Worm (Caenorhabditis elegans) whole organism, dauer: ENCODE data around the gene Y54F10AM.11.
"Not testable (repeated sequence)": the region's sequence is repeated elsewhere in the genome, so short reads cannot be mapped to it uniquely, and the experiment has no call there.

ENCODE experiments used
- unc-62 ChIP-seq: sonication (generic microtip); optimal IDR thresholded peaks from 2 replicates; lab custom pipeline; 2017; ENCODE audit warnings: missing biosample characterization, missing genetic modification reagents, missing genetic modification characterization

Gene Y54F10AM.11

DNA sequence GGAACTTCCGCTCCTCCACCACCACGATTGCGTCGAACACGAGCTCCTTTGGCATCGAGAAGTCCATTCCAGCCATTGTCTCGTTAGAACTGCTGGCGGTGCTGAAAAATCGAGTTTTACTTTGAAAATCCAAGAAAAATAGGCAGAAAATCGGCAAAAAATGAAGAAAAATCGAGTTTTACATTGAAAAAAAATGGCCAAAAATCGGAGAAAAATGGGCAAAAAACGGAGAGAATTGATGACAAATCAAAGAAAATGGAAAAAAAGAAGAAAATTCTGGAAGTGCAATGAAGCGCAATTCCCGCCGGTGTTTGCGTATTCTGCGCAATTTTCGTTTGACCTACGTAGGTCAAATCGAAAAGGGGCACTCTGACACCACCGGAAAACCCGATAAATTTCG, at the start of gene Y54F10AM.11:
TSS of gene Y54F10AM.11 (minus strand) at position 101 of the 400 bp plus-strand sequence.
- not testable (repeated sequence) for TF ChIP-seq unc-62 (GFP tag; lab: Kevin White, UChicago)

DNA sequence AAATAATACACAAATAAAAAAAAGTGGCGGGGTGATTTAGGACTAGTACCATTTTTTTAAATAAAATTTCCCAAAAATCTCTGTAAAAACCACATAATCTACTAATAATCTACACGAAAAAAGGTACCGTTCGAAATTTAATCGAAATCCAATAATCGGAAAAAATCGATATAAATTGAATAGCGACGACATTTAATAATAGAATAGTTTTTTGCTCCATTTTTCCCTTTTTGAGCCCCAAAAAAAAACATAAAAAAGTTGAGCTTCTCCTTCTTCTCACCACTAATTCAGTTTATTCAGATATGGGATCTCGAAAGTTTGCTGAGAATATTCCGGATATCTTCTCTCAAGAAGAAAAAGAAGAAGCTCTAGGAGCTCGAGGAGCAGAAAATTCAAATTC, 43.9 kb upstream of the Y54F10AM.11 start, which contains the start of gene Y71H2B.5:
TSS of gene Y71H2B.5 (plus strand) at position 301 of the 400 bp plus-strand sequence.
- not testable (repeated sequence) for TF ChIP-seq unc-62 (GFP tag; lab: Kevin White, UChicago)

DNA sequence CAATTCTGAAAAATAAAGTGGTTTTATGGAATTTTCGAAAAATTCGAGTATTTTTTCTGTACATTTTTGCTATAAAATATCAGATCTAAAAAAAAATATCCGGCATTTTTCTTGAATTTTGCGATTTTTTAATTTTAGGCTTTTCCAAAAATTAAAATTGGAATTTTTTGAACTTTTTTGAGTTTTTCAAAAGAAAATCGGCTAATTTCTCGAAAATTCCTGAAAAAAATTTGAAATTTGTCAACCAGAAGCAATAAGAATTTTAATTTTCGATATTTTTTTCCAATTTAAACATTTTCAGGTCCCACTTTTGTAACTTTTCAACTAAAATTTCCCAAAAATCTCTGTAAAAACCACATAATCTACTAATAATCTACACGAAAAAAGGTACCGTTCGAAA, 39.9 kb upstream of the Y54F10AM.11 start, which contains the start of gene Y71H2B.11:
TSS of gene Y71H2B.11 (plus strand) at position 301 of the 400 bp plus-strand sequence.
- TF ChIP-seq unc-62 (GFP tag; lab: Kevin White, UChicago), result no peak

DNA sequence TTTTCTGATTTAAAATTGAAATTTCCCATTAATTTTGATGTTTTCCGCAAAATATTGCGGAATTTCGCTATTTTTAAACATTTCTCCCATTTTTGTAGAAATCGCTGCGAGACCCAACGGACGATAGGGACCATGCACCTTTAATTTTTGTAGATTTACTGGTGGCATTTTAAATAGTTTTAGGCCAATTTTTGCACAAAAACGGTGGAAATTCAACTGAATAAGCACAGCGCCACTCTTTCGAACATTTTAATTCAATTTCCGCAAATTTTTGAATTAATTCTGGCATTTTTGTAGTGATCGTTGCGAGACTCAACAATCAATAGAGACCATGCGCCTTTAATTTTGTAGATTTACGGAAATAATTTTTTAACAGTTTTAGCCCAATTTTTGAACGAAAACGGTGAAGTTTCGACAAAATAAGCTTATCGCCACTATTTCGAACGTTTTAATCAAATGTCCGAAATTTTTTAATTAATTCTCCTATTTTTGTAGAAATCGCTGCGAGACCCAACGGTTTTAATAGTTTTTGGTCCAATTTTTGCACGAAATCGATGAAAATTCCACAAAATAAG, 34.8 kb upstream of the Y54F10AM.11 start:
- no peak for TF ChIP-seq unc-62 (GFP tag; lab: Kevin White, UChicago)

DNA sequence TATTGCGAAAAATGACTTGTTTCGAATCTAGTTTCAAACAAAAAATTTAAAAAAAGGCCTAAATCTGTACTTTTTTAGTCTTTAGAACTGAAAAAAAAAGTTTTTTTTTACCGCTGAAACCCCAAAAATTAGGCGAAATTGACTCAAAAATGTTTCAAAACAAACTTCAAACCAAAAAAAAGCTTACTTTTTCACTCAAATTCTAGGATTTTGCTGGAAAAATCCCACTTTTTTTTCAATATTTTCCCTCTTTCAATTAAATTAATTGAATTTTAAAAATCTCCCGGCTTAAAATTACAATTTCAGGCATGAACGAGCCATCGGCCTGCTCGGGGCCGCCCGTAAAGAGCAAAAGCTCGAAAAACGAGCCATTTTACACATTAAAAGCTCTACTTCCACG, 34.0 kb upstream of the Y54F10AM.11 start, which contains the start of gene mdt-19:
TSS of gene mdt-19 (plus strand) at position 301 of the 400 bp plus-strand sequence.
- TF ChIP-seq unc-62 (GFP tag; lab: Kevin White, UChicago), result no peak

DNA sequence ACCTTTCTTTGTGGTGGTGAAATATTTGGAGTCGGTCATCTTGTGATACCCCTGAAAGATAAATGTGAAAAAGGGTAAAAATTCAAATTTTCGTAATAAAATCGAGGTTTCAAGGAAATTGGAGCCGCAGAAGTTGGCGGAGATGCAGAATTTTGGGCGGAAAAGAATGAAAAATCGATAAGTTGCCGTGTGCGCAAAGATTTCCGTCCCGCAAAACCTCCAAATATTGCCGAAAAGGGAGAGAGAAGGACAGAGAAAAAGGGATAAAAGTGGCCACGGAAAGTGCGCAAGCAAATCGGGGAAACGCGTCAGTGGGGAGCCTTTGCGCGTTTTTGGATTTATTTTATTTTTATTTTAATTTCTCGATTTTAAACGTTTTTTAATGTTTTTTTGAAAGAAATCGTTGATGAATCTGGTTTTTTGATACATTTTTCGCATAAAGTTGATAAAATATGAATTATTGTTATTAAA, 33.2 kb upstream of the Y54F10AM.11 start, which contains the start of gene apb-1:
TSS of gene apb-1 (minus strand) at position 51 of the 471 bp plus-strand sequence.
- no peak for TF ChIP-seq unc-62 (GFP tag; lab: Kevin White, UChicago)

DNA sequence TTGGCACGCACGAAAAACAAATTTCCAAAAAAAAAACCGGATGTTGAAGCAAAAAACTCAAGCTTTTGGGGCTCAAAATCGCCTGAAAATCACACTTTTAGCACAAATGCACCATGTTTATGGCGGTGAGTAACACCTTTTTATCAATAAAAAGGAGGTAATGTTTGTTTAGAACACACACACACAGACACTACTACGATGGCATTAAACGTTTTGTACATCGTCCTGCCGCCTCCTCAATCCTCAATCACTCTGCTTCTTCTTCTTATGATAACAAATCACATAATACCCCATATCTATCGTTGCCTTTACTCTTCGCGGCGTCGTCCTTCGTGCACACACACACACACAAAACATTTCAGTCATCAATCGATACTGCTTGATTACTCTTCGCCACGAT, 22.4 kb upstream of the Y54F10AM.11 start, which contains the start of gene gpa-17:
TSS of gene gpa-17 (plus strand) at position 363 of the 400 bp plus-strand sequence.
- TF ChIP-seq unc-62 (GFP tag; lab: Kevin White, UChicago), result no peak

DNA sequence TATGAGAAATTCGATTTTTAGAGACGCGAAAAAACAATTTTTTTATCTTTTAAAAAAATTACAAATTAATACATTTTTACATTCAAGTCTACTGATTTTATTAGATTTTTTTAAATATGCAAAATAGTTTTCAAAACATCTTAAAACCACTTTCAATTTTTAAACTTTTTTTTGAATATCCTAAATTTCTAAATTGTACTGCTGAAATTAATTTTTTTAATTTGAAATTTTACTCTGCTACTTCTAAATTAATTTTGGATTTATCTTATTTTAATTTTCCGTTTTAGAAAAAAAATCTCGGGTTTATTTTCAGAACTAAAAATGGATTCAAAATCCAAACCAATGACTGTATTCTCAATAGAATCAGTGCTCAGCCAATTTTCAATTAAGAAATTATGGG, 15.2 kb upstream of the Y54F10AM.11 start, which contains the start of gene Y71H2B.8:
TSS of gene Y71H2B.8 (plus strand) at position 301 of the 400 bp plus-strand sequence.
- TF ChIP-seq unc-62 (GFP tag; lab: Kevin White, UChicago), result no peak

DNA sequence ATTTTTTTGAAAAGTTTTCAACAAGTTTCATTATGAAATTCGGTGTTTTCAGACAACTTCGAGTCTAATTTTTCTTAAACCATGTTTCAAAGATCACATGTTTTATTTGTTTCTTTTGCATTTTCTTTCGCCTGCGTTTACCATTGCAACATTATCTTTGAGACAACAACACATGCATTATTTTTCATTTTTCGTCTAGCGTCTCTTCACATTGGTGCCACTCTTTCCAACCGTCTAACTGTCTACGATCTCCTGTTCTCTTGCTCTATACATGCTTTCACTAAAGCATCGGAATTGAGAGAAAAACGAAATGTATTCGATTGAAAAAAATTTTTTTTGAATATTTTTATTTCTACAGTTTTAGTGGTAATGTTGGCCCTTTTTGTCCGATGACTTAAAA, 14.8 kb upstream of the Y54F10AM.11 start:
- no peak for TF ChIP-seq unc-62 (GFP tag; lab: Kevin White, UChicago)

DNA sequence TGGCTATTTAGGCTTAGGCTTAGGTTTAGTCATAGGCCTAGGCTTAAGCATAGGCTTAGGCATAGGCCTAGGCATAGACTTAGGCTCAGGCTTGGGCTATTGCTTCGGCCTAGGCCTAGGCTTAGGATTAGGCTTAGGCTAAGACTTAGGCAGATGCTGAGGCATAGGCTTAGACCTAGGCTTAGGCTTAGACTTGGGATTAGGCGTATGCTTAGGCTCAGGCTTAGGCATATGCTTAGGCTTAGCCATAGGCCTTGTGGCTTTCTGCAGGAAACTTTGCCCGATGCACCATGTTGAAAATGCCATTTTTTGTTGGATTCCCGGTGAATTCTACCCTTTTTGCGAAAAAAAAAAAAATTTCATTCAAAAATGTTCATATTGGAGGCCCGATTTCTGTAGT, 14.2 kb upstream of the Y54F10AM.11 start:
- TF ChIP-seq unc-62 (GFP tag; lab: Kevin White, UChicago), result no peak

DNA sequence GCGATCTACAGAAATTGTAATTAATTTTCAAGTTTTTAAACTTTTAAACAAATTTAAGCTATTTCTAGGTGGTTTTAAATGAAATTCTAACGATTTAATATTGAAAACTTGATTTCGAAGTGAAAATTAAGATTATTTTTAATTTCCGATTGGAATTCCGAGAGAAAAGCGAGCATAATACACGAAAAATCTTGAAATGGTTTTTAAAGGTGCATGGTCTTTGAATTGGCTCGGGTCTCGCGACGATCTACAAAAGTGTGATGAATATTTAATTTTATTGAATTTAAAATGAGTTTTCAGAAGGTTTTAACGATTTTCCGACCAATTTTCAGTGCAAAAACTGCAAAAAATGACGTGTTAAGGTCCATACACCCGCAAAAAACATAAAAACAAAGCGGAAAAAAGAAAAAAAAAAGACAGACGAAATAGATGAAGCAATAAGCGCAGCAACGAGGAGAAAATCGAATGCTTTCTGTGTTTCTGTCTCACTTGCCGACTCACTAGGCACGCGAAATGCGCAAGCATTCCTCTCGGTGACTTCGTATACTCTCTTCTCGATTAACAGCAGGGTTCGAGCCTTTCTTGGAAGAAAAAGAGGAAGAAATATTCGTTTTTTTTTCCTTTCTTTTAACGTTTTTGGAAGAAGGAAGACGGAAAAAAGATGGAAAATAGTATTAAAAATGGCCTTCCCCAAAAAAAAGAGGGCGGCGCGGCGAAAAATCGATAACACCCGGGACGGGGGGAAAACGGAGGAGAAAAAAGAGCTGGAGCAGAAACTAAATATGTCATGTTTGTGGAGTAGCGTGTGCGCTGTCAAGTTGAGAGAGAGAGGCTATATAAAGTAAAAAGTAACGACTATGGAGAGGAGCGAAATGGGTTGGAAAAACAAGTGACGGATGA, 12.8 kb upstream of the Y54F10AM.11 start:
- TF ChIP-seq unc-62 (GFP tag; lab: Kevin White, UChicago), result no peak

DNA sequence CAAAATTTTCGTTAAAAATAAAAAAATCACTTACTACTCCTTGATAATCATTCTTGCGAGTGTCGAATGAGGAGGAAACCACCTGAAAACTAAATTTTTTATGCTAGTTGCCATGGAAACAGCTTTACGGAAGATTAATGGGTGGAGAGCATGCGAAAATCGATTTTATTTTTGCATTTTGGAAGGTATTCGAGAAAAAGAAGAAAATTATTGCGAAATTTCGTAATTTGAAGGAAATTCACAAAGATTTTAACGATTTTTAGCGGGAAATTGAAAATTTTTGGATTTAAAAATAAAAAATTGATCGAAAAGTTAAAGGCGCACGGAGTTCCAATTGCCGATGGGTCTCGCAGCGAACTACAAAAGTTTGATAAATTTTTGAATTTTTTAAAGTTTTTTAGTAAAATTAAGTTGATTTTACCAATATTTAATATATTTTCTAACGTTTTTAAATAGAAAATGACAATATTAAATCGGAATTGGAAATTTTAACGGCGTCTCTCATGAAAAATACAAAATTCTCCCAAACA, 11.9 kb upstream of the Y54F10AM.11 start, which contains the start of gene Y54F10AR.1:
TSS of gene Y54F10AR.1 (minus strand) at position 51 of the 530 bp plus-strand sequence.
- TF ChIP-seq unc-62 (GFP tag; lab: Kevin White, UChicago), result no peak

DNA sequence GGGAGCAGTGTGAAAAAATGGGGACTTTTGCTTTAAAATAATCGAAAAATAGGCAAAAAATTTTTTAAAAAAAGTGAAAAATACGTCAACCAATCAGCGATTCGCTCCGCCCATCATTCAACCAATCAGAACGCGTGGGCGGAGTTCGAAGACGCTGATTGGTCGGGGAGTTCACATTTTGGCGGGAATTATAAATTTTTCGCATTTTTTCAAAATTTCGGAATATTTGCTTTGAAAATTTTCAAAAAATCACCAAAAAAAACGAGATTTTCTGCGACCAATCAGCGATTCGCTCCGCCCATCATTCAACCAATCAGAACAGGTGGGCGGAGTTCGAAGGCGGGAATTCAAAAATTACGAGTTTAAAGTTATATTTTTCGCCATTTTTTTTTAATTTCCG, 8.6 kb upstream of the Y54F10AM.11 start:
- no peak for TF ChIP-seq unc-62 (GFP tag; lab: Kevin White, UChicago)

DNA sequence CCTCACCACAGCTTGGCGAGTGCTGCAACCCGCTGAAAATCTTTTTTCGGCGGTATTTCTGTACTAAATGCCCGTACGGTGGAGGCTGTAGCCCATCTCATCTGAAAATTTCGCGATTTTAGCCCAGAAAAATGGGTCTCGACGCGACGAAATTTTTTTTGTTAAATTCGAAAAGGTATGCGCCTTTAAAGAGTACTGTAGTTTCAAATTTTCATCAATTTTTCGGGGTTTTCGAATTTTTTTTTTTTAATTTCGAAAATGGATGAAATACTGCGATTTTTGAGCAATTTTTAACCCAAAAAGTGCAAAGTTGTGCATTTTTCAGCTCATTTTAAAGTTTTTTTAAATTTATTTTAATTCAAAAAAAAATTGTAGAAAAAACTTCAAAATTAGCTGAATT, 7.7 kb upstream of the Y54F10AM.11 start, which contains the start of gene Y54F10AR.2:
TSS of gene Y54F10AR.2 (minus strand) at position 101 of the 400 bp plus-strand sequence.
- TF ChIP-seq unc-62 (GFP tag; lab: Kevin White, UChicago), result no peak

DNA sequence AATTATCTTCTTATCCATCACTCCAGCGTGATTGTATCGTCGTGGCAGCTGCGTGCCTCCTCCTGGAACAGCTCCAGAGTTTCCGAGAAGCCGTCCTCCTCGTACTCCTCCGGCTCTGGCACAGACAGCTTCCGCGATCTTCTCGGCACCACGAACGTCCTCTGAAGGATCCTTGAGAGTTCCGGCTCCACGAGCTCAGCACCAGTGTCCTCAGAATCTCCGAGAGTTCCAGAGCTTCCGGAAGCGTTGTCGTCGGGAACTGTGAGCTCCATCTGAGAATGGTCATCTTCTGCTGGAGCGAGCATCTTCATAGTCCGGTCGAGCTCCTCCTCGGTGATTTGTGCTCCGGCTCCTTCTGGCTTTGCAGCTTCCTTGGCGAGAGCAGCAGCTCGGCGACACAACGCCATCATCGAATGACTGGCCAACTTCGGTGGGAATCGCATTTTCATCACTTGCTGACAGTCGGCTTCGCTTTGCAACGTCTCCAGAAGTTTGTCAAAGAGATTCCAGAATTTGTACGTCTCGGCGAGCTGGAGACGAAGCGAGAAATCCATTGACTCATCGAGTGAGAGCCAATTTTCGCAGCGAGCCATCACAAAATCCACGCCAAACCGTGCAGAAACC, 638 bp downstream of the Y54F10AM.11 start:
- no peak for TF ChIP-seq unc-62 (GFP tag; lab: Kevin White, UChicago)
